Fruit fly (Drosophila melanogaster): ENCODE data around the gene SdhC.

dm6 chr3R:11225220-11225619, 15.6 kb upstream of the SdhC start, which contains the start of gene scpr-C:
- TF ChIP-seq Pif1B (GFP tag; optimal IDR thresholded peaks at IDR 0.05) (no peak), CG13204 (GFP tag; optimal IDR thresholded peaks at IDR 0.05) (no peak), CG9948 (tag; optimal IDR thresholded peaks at IDR 0.05) (no peak), Pif1A (GFP tag; optimal IDR thresholded peaks at IDR 0.05) (no peak)
